Worm (Caenorhabditis elegans) whole organism, L4 larva: ENCODE data around the gene F12A10.8.

Source experiments
- D1046.2 ChIP-seq: fragments of 200-800 bp; sonication (Bioruptor generic); IDR thresholded peaks from 2 replicates; pipeline ENCODE4 v1.3.6; 2022; ENCODE audit warnings: missing genetic modification characterization, missing compliant biosample characterization
- F10B5.3 ChIP-seq: sonication (generic microtip); optimal IDR thresholded peaks from 2 replicates; lab custom pipeline; 2016; ENCODE audit warnings: mild to moderate bottlenecking, missing genetic modification characterization, missing compliant biosample characterization
- F26F4.8 ChIP-seq: fragments of 200-800 bp; sonication (Bioruptor generic); conservative IDR thresholded peaks from 2 replicates; pipeline ENCODE4 v1.3.6; 2022; ENCODE audit warnings: missing genetic modification characterization, missing compliant biosample characterization
- F37D6.2 ChIP-seq: sonication (generic microtip); optimal IDR thresholded peaks from 2 replicates; lab custom pipeline; 2016; ENCODE audit warnings: mild to moderate bottlenecking, missing genetic modification characterization, missing compliant biosample characterization
- F49E8.2 ChIP-seq: sonication (generic microtip); optimal IDR thresholded peaks from 2 replicates; lab custom pipeline; 2016; ENCODE audit warnings: missing compliant biosample characterization, mild to moderate bottlenecking, missing genetic modification characterization, borderline replicate concordance
- R02D3.7 ChIP-seq: fragments of 150-350 bp; sonication (generic microtip); optimal IDR thresholded peaks from 3 replicates; lab custom pipeline; 2014; ENCODE audit warnings: missing biosample characterization, missing genetic modification characterization
- Y75B8A.6 ChIP-seq: fragments of 200-800 bp; sonication (Bioruptor generic); IDR thresholded peaks from 2 replicates; pipeline ENCODE4 v1.3.6; 2022; ENCODE audit warnings: missing genetic modification reagents, missing genetic modification characterization, missing compliant biosample characterization
- ama-1 ChIP-seq: fragments of 150-350 bp; optimal IDR thresholded peaks from 2 replicates; lab custom pipeline; 2014; ENCODE audit warnings: inconsistent platforms, mixed read lengths
- ceh-32 ChIP-seq: sonication (generic microtip); optimal IDR thresholded peaks from 2 replicates; lab custom pipeline; 2016; ENCODE audit warnings: mild to moderate bottlenecking, missing genetic modification characterization, missing compliant biosample characterization; ENCODE audit not compliant: poor library complexity
- ceh-44 ChIP-seq: fragments of 200-800 bp; sonication (Bioruptor generic); IDR thresholded peaks from 2 replicates; pipeline ENCODE4 v1.3.6; 2022; ENCODE audit warnings: missing genetic modification reagents, missing genetic modification characterization, missing compliant biosample characterization
- ctbp-1 ChIP-seq: fragments of 200-800 bp; sonication (Bioruptor generic); IDR thresholded peaks from 2 replicates; pipeline ENCODE4 v1.3.6; 2022; ENCODE audit warnings: missing genetic modification reagents, missing genetic modification characterization, missing compliant biosample characterization
- dmd-6 ChIP-seq: fragments of 200-800 bp; sonication (Bioruptor generic); IDR thresholded peaks from 2 replicates; pipeline ENCODE4 v1.3.6; 2022; ENCODE audit warnings: missing genetic modification reagents, missing genetic modification characterization, missing compliant biosample characterization
- dmd-8 ChIP-seq: fragments of 200-800 bp; sonication (Bioruptor generic); IDR thresholded peaks from 2 replicates; pipeline ENCODE4 v1.3.6; 2022; ENCODE audit warnings: missing genetic modification characterization, missing compliant biosample characterization
- dmd-9 ChIP-seq: fragments of 200-800 bp; sonication (Bioruptor generic); IDR thresholded peaks from 2 replicates; pipeline ENCODE4 v1.3.6; 2022; ENCODE audit warnings: missing genetic modification reagents, missing genetic modification characterization, missing compliant biosample characterization
- dpl-1 ChIP-seq: fragments of 150-350 bp; optimal IDR thresholded peaks from 2 replicates; lab custom pipeline; 2014; ENCODE audit warnings: missing biosample characterization, missing genetic modification reagents, missing genetic modification characterization
- duxl-1 ChIP-seq: sonication (generic microtip); optimal IDR thresholded peaks from 2 replicates; lab custom pipeline; 2016; ENCODE audit warnings: mild to moderate bottlenecking, missing genetic modification characterization, moderate library complexity, missing compliant biosample characterization; ENCODE audit not compliant: poor library complexity
- egl-43 ChIP-seq: fragments of 200-800 bp; sonication (Bioruptor generic); IDR thresholded peaks from 2 replicates; pipeline ENCODE4 v1.3.6; 2022; ENCODE audit warnings: missing genetic modification reagents, missing genetic modification characterization, missing compliant biosample characterization
- fkh-10 ChIP-seq: fragments of 150-350 bp; optimal IDR thresholded peaks from 2 replicates; lab custom pipeline; 2014; ENCODE audit warnings: missing biosample characterization, missing genetic modification reagents, missing genetic modification characterization
- hif-1 ChIP-seq, 2 experiments: sonication (generic microtip); optimal IDR thresholded peaks; 2 replicates each; lab custom pipeline; 2016 to 2017; ENCODE audit warnings: missing compliant biosample characterization in 2 of 2, missing genetic modification characterization in 2 of 2, missing genetic modification reagents in 2 of 2, missing genotype in 2 of 2, mild to moderate bottlenecking in 1 of 2
- hlh-11 ChIP-seq: fragments of 200-800 bp; sonication (Bioruptor generic); optimal IDR thresholded peaks from 2 replicates; lab custom pipeline; 2018; ENCODE audit warnings: mild to moderate bottlenecking, missing genetic modification characterization, missing compliant biosample characterization
- hlh-30 ChIP-seq: sonication (generic microtip); optimal IDR thresholded peaks from 2 replicates; lab custom pipeline; 2017; ENCODE audit warnings: antibody characterized with exemption, mild to moderate bottlenecking, missing genetic modification characterization, missing compliant biosample characterization; ENCODE audit not compliant: insufficient read depth
- jun-1 ChIP-seq: fragments of 150-350 bp; optimal IDR thresholded peaks from 2 replicates; lab custom pipeline; 2014; ENCODE audit warnings: missing biosample characterization, missing genetic modification reagents, missing genetic modification characterization
- lim-7 ChIP-seq: fragments of 200-800 bp; sonication (Bioruptor generic); IDR thresholded peaks from 2 replicates; pipeline ENCODE4 v1.3.6; 2022; ENCODE audit warnings: missing genetic modification characterization, missing compliant biosample characterization
- lin-13 ChIP-seq: fragments of 150-350 bp; optimal IDR thresholded peaks from 2 replicates; lab custom pipeline; 2014; ENCODE audit warnings: missing biosample characterization, missing genetic modification reagents, missing genetic modification characterization
- lin-29 ChIP-seq: fragments of 200-800 bp; sonication (Bioruptor generic); IDR thresholded peaks from 2 replicates; pipeline ENCODE4 v1.3.6; 2022; ENCODE audit warnings: missing genetic modification reagents, missing genetic modification characterization, missing compliant biosample characterization
- lin-38 ChIP-seq: fragments of 200-800 bp; sonication (Bioruptor generic); IDR thresholded peaks from 2 replicates; pipeline ENCODE4 v1.3.6; 2022; ENCODE audit warnings: missing genetic modification reagents, missing genetic modification characterization, missing compliant biosample characterization
- lir-3 ChIP-seq: sonication (generic microtip); optimal IDR thresholded peaks from 2 replicates; lab custom pipeline; 2016; ENCODE audit warnings: mild to moderate bottlenecking, missing genetic modification characterization, missing compliant biosample characterization
- madf-5 ChIP-seq, 2 experiments: fragments of 200-800 bp; sonication (Bioruptor generic); IDR thresholded peaks; 2 replicates each; pipeline ENCODE4 v1.3.6; 2022; ENCODE audit warnings: missing compliant biosample characterization in 2 of 2, missing genetic modification characterization in 2 of 2
- mdl-1 ChIP-seq, 2 experiments: fragments of 150-350 bp in 1 of 2; sonication (generic microtip) in 1 of 2; optimal IDR thresholded peaks; 2 replicates each; lab custom pipeline; 2014 to 2017; ENCODE audit warnings: missing biosample characterization in 2 of 2, missing genetic modification characterization in 2 of 2
- mes-2 ChIP-seq: sonication (generic microtip); optimal IDR thresholded peaks from 2 replicates; lab custom pipeline; 2016; ENCODE audit warnings: missing genotype, mild to moderate bottlenecking, missing genetic modification characterization, missing compliant biosample characterization; ENCODE audit not compliant: poor library complexity, severe bottlenecking
- mxl-2 ChIP-seq: fragments of 200-800 bp; sonication (Bioruptor generic); conservative IDR thresholded peaks from 2 replicates; pipeline ENCODE4 v1.3.6; 2022; ENCODE audit warnings: missing genetic modification reagents, missing genetic modification characterization, missing compliant biosample characterization
- mxl-3 ChIP-seq: fragments of 200-800 bp; sonication (Bioruptor generic); optimal IDR thresholded peaks from 2 replicates; lab custom pipeline; 2018; ENCODE audit warnings: mild to moderate bottlenecking, missing genetic modification characterization, missing compliant biosample characterization
- nhr-111 ChIP-seq: fragments of 200-800 bp; sonication (Bioruptor generic); optimal IDR thresholded peaks from 2 replicates; lab custom pipeline; 2018; ENCODE audit warnings: mild to moderate bottlenecking, missing genetic modification characterization, missing compliant biosample characterization
- nhr-237 ChIP-seq: sonication (generic microtip); optimal IDR thresholded peaks from 2 replicates; lab custom pipeline; 2017; ENCODE audit warnings: missing biosample characterization, missing genetic modification characterization
- nhr-28 ChIP-seq: fragments of 150-350 bp; optimal IDR thresholded peaks from 2 replicates; lab custom pipeline; 2014; ENCODE audit warnings: missing biosample characterization, missing genetic modification characterization
- nhr-6 ChIP-seq: fragments of 150-350 bp; optimal IDR thresholded peaks from 2 replicates; lab custom pipeline; 2014; ENCODE audit warnings: missing biosample characterization, missing genetic modification characterization
- nhr-76 ChIP-seq: fragments of 150-350 bp; optimal IDR thresholded peaks from 2 replicates; lab custom pipeline; 2014; ENCODE audit warnings: missing biosample characterization, missing genetic modification characterization
- php-3 ChIP-seq: fragments of 200-800 bp; sonication (Bioruptor generic); IDR thresholded peaks from 2 replicates; pipeline ENCODE4 v1.3.6; 2022; ENCODE audit warnings: missing genetic modification reagents, missing genetic modification characterization, missing compliant biosample characterization
- sdz-12 ChIP-seq: fragments of 200-800 bp; sonication (Bioruptor generic); optimal IDR thresholded peaks from 2 replicates; lab custom pipeline; 2018; ENCODE audit warnings: mild to moderate bottlenecking, missing genetic modification characterization, missing compliant biosample characterization
- skn-1 ChIP-seq: fragments of 150-350 bp; optimal IDR thresholded peaks from 2 replicates; lab custom pipeline; 2014; ENCODE audit warnings: missing biosample characterization, missing genetic modification characterization
- snpc-4 ChIP-seq: fragments of 150-350 bp; optimal IDR thresholded peaks from 2 replicates; lab custom pipeline; 2014; ENCODE audit warnings: missing biosample characterization, missing genetic modification characterization
- spr-1 ChIP-seq: sonication (generic microtip); optimal IDR thresholded peaks from 2 replicates; lab custom pipeline; 2016; ENCODE audit warnings: mild to moderate bottlenecking, missing genetic modification characterization, missing compliant biosample characterization
- tag-97 ChIP-seq: fragments of 200-800 bp; sonication (Bioruptor generic); IDR thresholded peaks from 2 replicates; pipeline ENCODE4 v1.3.6; 2022; ENCODE audit warnings: missing genetic modification characterization, missing compliant biosample characterization
- unc-130 ChIP-seq: sonication (generic microtip); optimal IDR thresholded peaks from 2 replicates; lab custom pipeline; 2016; ENCODE audit warnings: missing genetic modification reagents, missing genetic modification characterization, missing compliant biosample characterization
- unc-39 ChIP-seq: sonication (generic microtip); optimal IDR thresholded peaks from 2 replicates; lab custom pipeline; 2017; ENCODE audit warnings: missing biosample characterization, missing genetic modification characterization
- zfp-2 ChIP-seq: sonication (generic microtip); optimal IDR thresholded peaks from 2 replicates; lab custom pipeline; 2016; ENCODE audit warnings: mild to moderate bottlenecking, missing genetic modification characterization, missing compliant biosample characterization
- zfp-3 ChIP-seq: fragments of 200-800 bp; sonication (Bioruptor generic); conservative IDR thresholded peaks from 2 replicates; pipeline ENCODE4 v1.3.6; 2022; ENCODE audit warnings: missing genetic modification reagents, missing genetic modification characterization, missing compliant biosample characterization
- zip-11 ChIP-seq: fragments of 200-800 bp; sonication (Bioruptor generic); IDR thresholded peaks from 2 replicates; pipeline ENCODE4 v1.3.6; 2022; ENCODE audit warnings: missing genetic modification characterization, missing compliant biosample characterization
- zip-2 ChIP-seq: fragments of 150-350 bp; optimal IDR thresholded peaks from 2 replicates; lab custom pipeline; 2014; ENCODE audit warnings: missing biosample characterization, missing genetic modification characterization
- ztf-7 ChIP-seq: fragments of 150-350 bp; optimal IDR thresholded peaks from 2 replicates; lab custom pipeline; 2014; ENCODE audit warnings: missing biosample characterization, missing genetic modification characterization

Gene F12A10.8

DNA sequence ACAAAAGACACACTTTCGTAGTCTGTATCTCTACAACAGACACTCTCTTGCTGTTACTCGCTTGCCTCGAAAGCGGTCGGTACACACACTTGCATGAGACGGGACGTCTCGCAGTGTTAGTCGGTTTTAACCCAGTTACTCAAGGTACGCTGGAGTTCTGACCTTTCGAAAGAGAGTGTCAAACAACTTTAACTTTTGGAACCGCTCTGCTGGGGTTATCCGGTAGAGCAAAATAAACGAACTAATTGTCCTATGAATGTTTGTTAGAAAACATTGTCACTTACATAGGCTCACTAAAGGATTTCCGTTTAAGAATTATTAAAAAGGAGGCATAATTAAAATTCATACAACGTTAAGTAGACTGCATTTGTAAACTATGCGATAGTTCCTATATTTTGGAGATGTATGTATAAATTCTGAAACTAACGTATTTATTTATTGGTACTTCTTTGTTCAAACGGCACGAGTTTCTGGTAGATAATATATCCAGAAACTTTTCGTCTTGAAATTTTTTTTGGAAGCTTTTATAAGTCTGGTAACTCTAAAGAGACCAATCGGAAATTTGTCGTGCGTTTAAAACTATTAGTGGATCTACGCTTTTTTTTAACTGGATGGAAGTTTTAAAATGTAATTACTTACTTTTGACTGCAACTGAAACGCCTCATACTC is 42.7 kb upstream of the F12A10.8 start (continued):
- TF ChIP-seq ceh-32 (tag; lab: Kevin White, UChicago) (peak; percentile 89), R02D3.7 (tag; lab: Kevin White, UChicago) (peak; percentile 44), zip-2 (tag; lab: Kevin White, UChicago) (peak; percentile 92), jun-1 (tag; lab: Kevin White, UChicago) (peak; percentile 97), hlh-30 (tag; lab: Kevin White, UChicago) (peak; percentile 94), D1046.2 (GFP tag; lab: Robert Waterston, UW) (peak; percentile 93), ztf-7 (tag; lab: Kevin White, UChicago) (peak; percentile 92), F26F4.8 (no peak), mxl-3 (GFP tag; lab: Kevin White, UChicago) (peak; percentile 90), mxl-2 (GFP tag; lab: Robert Waterston, UW) (peak; percentile 85; the same call in 1 of the 2 replicates), sdz-12 (GFP tag; lab: Kevin White, UChicago) (peak; percentile 94), F10B5.3 (tag; lab: Kevin White, UChicago) (peak; percentile 93), ctbp-1 (GFP tag; lab: Robert Waterston, UW) (peak; percentile 99), tag-97 (peak; percentile 30; the same call in 1 of the 2 replicates), nhr-28 (tag; lab: Kevin White, UChicago) (peak; percentile 95), mes-2 (tag; lab: Kevin White, UChicago) (peak; percentile 97), dmd-6 (GFP tag; lab: Robert Waterston, UW) (peak; percentile 98), hlh-11 (tag; lab: Kevin White, UChicago) (peak; percentile 97), nhr-76 (tag; lab: Kevin White, UChicago) (peak; percentile 46), lim-7 (GFP tag; lab: Robert Waterston, UW) (peak; percentile 78), lin-13 (peak; percentile 92), lin-29 (peak; percentile 91), skn-1 (tag; lab: Kevin White, UChicago) (peak; percentile 69), lir-3 (tag; lab: Kevin White, UChicago) (peak; percentile 87), madf-5 (GFP tag; IDR thresholded peaks at IDR 0.05; lab: Robert Waterston, UW) (peak in 1 of 2 experiments; percentile 33; a peak in 1 of 4 replicates), unc-130 (GFP tag; lab: Kevin White, UChicago) (peak; percentile 34), zip-11 (GFP tag; lab: Robert Waterston, UW) (0 out of 2 replicates have a peak, but pooled peaks have one; percentile 7), dpl-1 (GFP tag; lab: Kevin White, UChicago) (peak; percentile 85), zfp-3 (GFP tag; lab: Robert Waterston, UW) (peak; percentile 94), nhr-237 (tag; lab: Kevin White, UChicago) (peak; percentile 65), ceh-44 (peak; percentile 94), Y75B8A.6 (peak; percentile 76; the same call in 1 of the 2 replicates), fkh-10 (GFP tag; lab: Kevin White, UChicago) (peak; percentile 98), F37D6.2 (peak; percentile 96), unc-39 (no peak), duxl-1 (peak; percentile 96), dmd-9 (GFP tag; lab: Robert Waterston, UW) (peak; percentile 98), dmd-8 (GFP tag; lab: Robert Waterston, UW) (peak; percentile 61; the same call in 1 of the 2 replicates), ama-1 (lab: Kevin White, UChicago) (peak; percentile 100), egl-43 (GFP tag; lab: Robert Waterston, UW) (peak; percentile 99), F49E8.2 (tag; lab: Kevin White, UChicago) (peak; percentile 82), zfp-2 (tag; lab: Kevin White, UChicago) (peak; percentile 79), nhr-6 (tag; lab: Kevin White, UChicago) (peak; percentile 93), lin-38 (GFP tag; lab: Robert Waterston, UW) (peak; percentile 90), snpc-4 (peak; percentile 99), nhr-111 (GFP tag; lab: Kevin White, UChicago) (peak; percentile 97), spr-1 (tag; lab: Kevin White, UChicago) (peak; percentile 97), php-3 (GFP tag; lab: Robert Waterston, UW) (peak; percentile 86), hif-1 (tag; optimal IDR thresholded peaks at IDR 0.05; lab: Kevin White, UChicago) (peak; percentile 69 to 89), mdl-1 (tag; optimal IDR thresholded peaks at IDR 0.05; lab: Kevin White, UChicago) (peak; percentile 84 to 93)
